Worm (Caenorhabditis elegans) whole organism, L1 larva: ENCODE data around the gene T02H6.10.

Experiments used
- ama-1 ChIP-seq: fragments of 150-350 bp; optimal IDR thresholded peaks from 2 replicates; lab custom pipeline; 2014
- elt-2 ChIP-seq: sonication (generic microtip); optimal IDR thresholded peaks from 2 replicates; lab custom pipeline; 2016; ENCODE audit warnings: missing genetic modification characterization, mild to moderate bottlenecking, inconsistent platforms, missing compliant biosample characterization, missing genetic modification reagents
- hpl-2 ChIP-seq: fragments of 150-350 bp; optimal IDR thresholded peaks from 2 replicates; lab custom pipeline; 2014; ENCODE audit warnings: missing biosample characterization, missing genetic modification reagents, missing genetic modification characterization
- lir-3 ChIP-seq: sonication (generic microtip); optimal IDR thresholded peaks from 2 replicates; lab custom pipeline; 2016; ENCODE audit warnings: mild to moderate bottlenecking, missing genetic modification characterization, moderate library complexity, missing compliant biosample characterization; ENCODE audit not compliant: poor library complexity
- skn-1 ChIP-seq: fragments of 150-350 bp; optimal IDR thresholded peaks from 2 replicates; lab custom pipeline; 2014; ENCODE audit warnings: missing biosample characterization, missing genetic modification characterization
- sptf-1 ChIP-seq: fragments of 150-350 bp; optimal IDR thresholded peaks from 2 replicates; lab custom pipeline; 2014; ENCODE audit warnings: missing biosample characterization, missing genetic modification characterization
- zag-1 ChIP-seq: fragments of 150-350 bp; optimal IDR thresholded peaks from 2 replicates; lab custom pipeline; 2014; ENCODE audit warnings: missing biosample characterization, missing genetic modification characterization

DNA sequence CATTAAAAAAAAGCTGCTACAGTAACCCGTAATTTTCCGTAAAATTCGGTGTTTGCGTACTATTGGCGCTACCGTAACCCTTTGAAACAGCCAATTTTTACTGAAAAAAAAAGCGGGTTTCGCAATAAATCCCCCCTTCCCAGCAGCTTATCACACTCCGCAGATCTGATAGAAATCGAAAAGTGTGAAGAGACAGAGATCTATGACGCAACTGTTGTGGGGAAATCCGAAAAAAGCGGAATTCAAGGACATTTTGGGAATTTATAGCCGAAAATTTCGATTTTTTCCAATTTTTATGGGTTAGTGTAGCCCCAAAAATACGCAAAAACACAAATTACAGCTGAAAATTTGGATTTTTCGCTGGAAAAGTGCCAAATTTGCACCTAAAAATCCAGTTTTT lies 41.4 kb upstream of the T02H6.10 start:
- TF ChIP-seq ama-1 (lab: Kevin White, UChicago) (no peak), elt-2 (tag; lab: Kevin White, UChicago) (no peak), hpl-2 (GFP tag; lab: Kevin White, UChicago) (no peak), skn-1 (tag; lab: Kevin White, UChicago) (no peak), sptf-1 (no peak), zag-1 (tag; lab: Kevin White, UChicago) (no peak), lir-3 (tag; lab: Kevin White, UChicago) (no peak)
